Worm (Caenorhabditis elegans): ENCODE measurements around the gene F48G7.8.

DNA sequence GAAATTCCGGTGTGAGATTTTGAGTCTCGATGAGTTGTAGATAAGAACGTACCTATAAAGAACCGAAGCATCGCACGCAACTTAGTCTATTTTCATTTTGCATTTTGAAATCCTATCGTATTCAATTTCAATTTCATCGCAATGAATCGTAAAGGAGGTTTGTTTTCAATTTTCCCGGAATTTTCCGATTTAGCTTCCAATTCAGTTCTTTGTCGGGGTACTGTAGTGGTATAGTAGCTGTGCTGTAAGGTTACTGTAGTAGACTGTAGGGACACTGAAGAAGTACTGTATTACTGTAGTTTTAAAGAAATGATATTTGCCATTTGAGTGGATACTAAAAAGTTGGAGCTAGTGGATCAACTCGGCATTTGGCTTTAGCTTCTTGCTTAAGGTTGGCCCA lies 27.7 kb downstream of the F48G7.8 start:
- TF ChIP-seq fax-1 (tag; optimal IDR thresholded peaks at IDR 0.05) (no peak), ceh-48 (tag; optimal IDR thresholded peaks at IDR 0.05) (no peak), nhr-11 (tag; optimal IDR thresholded peaks at IDR 0.05) (no peak), ceh-34 (tag; optimal IDR thresholded peaks at IDR 0.05) (no peak), sox-4 (tag; optimal IDR thresholded peaks at IDR 0.05) (no peak), sdc-2 (tag; optimal IDR thresholded peaks at IDR 0.05) (no peak), ama-1 (optimal IDR thresholded peaks at IDR 0.05) (no peak)
